Worm (Caenorhabditis elegans): ENCODE results near the gene sav-1.

Gene sav-1

DNA sequence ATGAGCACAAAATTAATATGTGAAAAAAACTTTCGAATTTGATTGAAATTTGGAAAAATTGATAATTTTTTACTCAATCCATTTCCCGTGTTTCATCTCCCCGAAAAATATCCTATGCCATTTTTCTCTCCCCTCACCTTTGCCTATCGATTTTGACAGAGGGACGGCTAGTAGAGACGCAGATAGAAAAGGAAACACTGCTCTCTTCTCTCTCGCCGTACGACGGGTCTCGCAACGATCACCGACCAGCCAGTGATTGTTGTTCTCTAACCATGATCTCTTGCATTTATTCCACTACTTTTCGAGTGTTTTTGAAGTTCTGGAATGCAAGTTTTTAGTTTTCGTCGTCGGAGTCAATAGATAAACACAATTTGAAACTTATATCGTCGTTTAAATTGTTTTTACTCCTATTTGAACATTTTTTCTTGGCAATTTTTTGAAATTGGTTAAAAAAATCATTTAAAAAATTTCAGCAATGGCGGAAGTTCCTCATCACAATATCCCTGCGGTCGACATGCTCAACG, 49.5 kb downstream of the sav-1 start, which contains the start of gene vha-15 (continued):
- no peak for TF ChIP-seq ceh-2 (tag; optimal IDR thresholded peaks at IDR 0.05)
- peak; percentile 85 for TF ChIP-seq nfya-1 (tag; optimal IDR thresholded peaks at IDR 0.05)
- no peak for TF ChIP-seq lin-11 (tag; optimal IDR thresholded peaks at IDR 0.05)
- TF ChIP-seq unc-55 (GFP tag; optimal IDR thresholded peaks at IDR 0.05) = peak; percentile 94
- no peak for TF ChIP-seq che-1 (tag; optimal IDR thresholded peaks at IDR 0.05)
- TF ChIP-seq dve-1 (tag; optimal IDR thresholded peaks at IDR 0.05) = peak; percentile 47
- peak; percentile 9 for TF ChIP-seq ref-2 (tag; optimal IDR thresholded peaks at IDR 0.05)
- TF ChIP-seq elt-2 (tag; optimal IDR thresholded peaks at IDR 0.05) = no peak
- TF ChIP-seq ceh-30 (tag; optimal IDR thresholded peaks at IDR 0.05) = no peak
- TF ChIP-seq ahr-1 (tag; optimal IDR thresholded peaks at IDR 0.05) = no peak
- no peak for TF ChIP-seq gmeb-2 (tag; optimal IDR thresholded peaks at IDR 0.05)
- TF ChIP-seq sox-4 (tag; optimal IDR thresholded peaks at IDR 0.05) = no peak
- TF ChIP-seq sdc-2 (tag; optimal IDR thresholded peaks at IDR 0.05) = no peak
- no peak for TF ChIP-seq F13H6.1 (tag; optimal IDR thresholded peaks at IDR 0.05)
- peak; percentile 64 for TF ChIP-seq ceh-31 (tag; optimal IDR thresholded peaks at IDR 0.05)
- TF ChIP-seq lim-6 (tag; optimal IDR thresholded peaks at IDR 0.05) = no peak
- peak; percentile 18 for TF ChIP-seq hlh-30 (tag; optimal IDR thresholded peaks at IDR 0.05; ENCODE audit: insufficient read depth)
- TF ChIP-seq npax-4 (tag; optimal IDR thresholded peaks at IDR 0.05) = no peak
- no peak for TF ChIP-seq pax-1 (tag; optimal IDR thresholded peaks at IDR 0.05)
- no peak for TF ChIP-seq sox-2 (GFP tag; IDR thresholded peaks at IDR 0.05)
- TF ChIP-seq ceh-18 (tag; optimal IDR thresholded peaks at IDR 0.05) = peak; percentile 33
- no peak for TF ChIP-seq odd-2 (tag; optimal IDR thresholded peaks at IDR 0.05)
- TF ChIP-seq ceh-48 (tag; optimal IDR thresholded peaks at IDR 0.05) = peak; percentile 93
- TF ChIP-seq ceh-22 (tag; optimal IDR thresholded peaks at IDR 0.05) = no peak
- no peak for TF ChIP-seq T23F11.4 (GFP tag; optimal IDR thresholded peaks at IDR 0.05)
- TF ChIP-seq mec-3 (tag; optimal IDR thresholded peaks at IDR 0.05; ENCODE audit: borderline replicate concordance) = no peak
- TF ChIP-seq hlh-13 (GFP tag; optimal IDR thresholded peaks at IDR 0.05) = no peak
- no peak for TF ChIP-seq eyg-1 (tag; optimal IDR thresholded peaks at IDR 0.05)
- peak; percentile 51 for TF ChIP-seq tbx-2 (tag; optimal IDR thresholded peaks at IDR 0.05)
- TF ChIP-seq madf-2 (tag; optimal IDR thresholded peaks at IDR 0.05) = no peak

Measured in whole organism, late embryonic.